Fruit fly (Drosophila melanogaster): Measurements from ENCODE around the gene CG7886.

Gene CG7886

DNA sequence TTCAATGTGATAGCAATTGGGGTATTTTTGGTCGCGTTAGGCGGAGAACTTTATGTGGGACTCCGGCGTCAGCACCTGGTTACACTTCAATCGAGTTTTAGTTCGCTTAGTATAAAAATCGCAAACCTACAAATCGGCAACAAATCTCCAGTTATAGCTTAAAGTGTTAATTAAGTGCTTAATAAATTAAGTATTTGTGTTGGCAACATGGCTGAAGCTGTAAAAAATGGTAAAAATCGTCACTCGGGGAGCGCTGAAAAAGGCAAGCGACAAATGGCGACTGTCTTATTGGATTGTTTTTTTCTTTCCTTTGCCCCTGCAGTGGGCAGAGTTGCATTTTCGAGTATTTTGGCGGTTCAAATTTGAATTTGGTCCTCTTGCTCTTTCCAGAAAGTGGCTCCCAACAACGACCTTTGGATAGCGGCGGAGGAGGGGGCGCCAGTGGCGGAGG is 17.0 kb upstream of the CG7886 start, which contains the start of gene Hexim (continued):
- peak; percentile 16 for TF ChIP-seq CG33557 (GFP tag; optimal IDR thresholded peaks at IDR 0.05)
- TF ChIP-seq CG10979 (tag; optimal IDR thresholded peaks at IDR 0.05) = peak; percentile 0
- no peak for TF ChIP-seq maf-S (GFP tag; optimal IDR thresholded peaks at IDR 0.05)
- TF ChIP-seq Myb (GFP tag; optimal IDR thresholded peaks at IDR 0.05) = peak; percentile 59
- no peak for TF ChIP-seq Bgb (GFP tag; IDR thresholded peaks at IDR 0.05; ENCODE audit: partially characterized antibody)
- peak; percentile 19 for TF ChIP-seq Mad (GFP tag; optimal IDR thresholded peaks at IDR 0.05)
- TF ChIP-seq Ets97D (GFP tag; optimal IDR thresholded peaks at IDR 0.05) = peak; percentile 83
- peak; percentile 26 for TF ChIP-seq onecut (GFP tag; IDR thresholded peaks at IDR 0.05)
- TF ChIP-seq trem (tag; optimal IDR thresholded peaks at IDR 0.05) = peak; percentile 35
- peak; percentile 89 for TF ChIP-seq Elba2 (GFP tag; optimal IDR thresholded peaks at IDR 0.05)
- TF ChIP-seq CG33213 (GFP tag; optimal IDR thresholded peaks at IDR 0.05) = peak; percentile 12
- TF ChIP-seq phol (tag; optimal IDR thresholded peaks at IDR 0.05) = peak; percentile 95
- TF ChIP-seq amos (GFP tag; IDR thresholded peaks at IDR 0.05; ENCODE audit: partially characterized antibody) = 0 out of 2 replicates have a peak, but pooled peaks have one; percentile 32
- TF ChIP-seq Med (GFP tag) = peak; percentile 76
- TF ChIP-seq CG3847 (GFP tag; IDR thresholded peaks at IDR 0.05) = peak; percentile 44
- peak; percentile 19; the same call in 1 of the 3 replicates for TF ChIP-seq CG34224 (GFP tag; IDR thresholded peaks at IDR 0.05; ENCODE audit: partially characterized antibody)
- TF ChIP-seq CG3407 (GFP tag; optimal IDR thresholded peaks at IDR 0.05) = no peak
- TF ChIP-seq E2f2 (GFP tag; IDR thresholded peaks at IDR 0.05) = peak; percentile 98
- peak; percentile 49; the same call in 1 of the 2 replicates for TF ChIP-seq vvl (GFP tag; IDR thresholded peaks at IDR 0.05)
- peak; percentile 40 for TF ChIP-seq CG12299 (tag; optimal IDR thresholded peaks at IDR 0.05)
- peak; percentile 84 for TF ChIP-seq pzg (GFP tag; optimal IDR thresholded peaks at IDR 0.05)
- TF ChIP-seq CG17829 (tag; optimal IDR thresholded peaks at IDR 0.05) = peak; percentile 45
- peak; percentile 44 for TF ChIP-seq stwl (tag; optimal IDR thresholded peaks at IDR 0.05)
- TF ChIP-seq MESR4 (GFP tag; optimal IDR thresholded peaks at IDR 0.05) = peak; percentile 88
- TF ChIP-seq unc-4 (GFP tag; IDR thresholded peaks at IDR 0.05; ENCODE audit: partially characterized antibody) = peak; percentile 43; the same call in 1 of the 2 replicates
- no peak for TF ChIP-seq croc (GFP tag; conservative IDR thresholded peaks at IDR 0.05)
- TF ChIP-seq CG12659 (GFP tag; optimal IDR thresholded peaks at IDR 0.05) = peak; percentile 75
- TF ChIP-seq hkb (optimal IDR thresholded peaks at IDR 0.05) = peak; percentile 68
- no peak for TF ChIP-seq hkb (GFP tag; IDR thresholded peaks at IDR 0.05)
- TF ChIP-seq ato (GFP tag; IDR thresholded peaks at IDR 0.05; ENCODE audit: partially characterized antibody) = peak; percentile 36; the same call in 1 of the 2 replicates
- peak; percentile 1 for TF ChIP-seq CrebB (tag; optimal IDR thresholded peaks at IDR 0.05)
- peak; percentile 87 for TF ChIP-seq sens (GFP tag)
- peak; percentile 78 for TF ChIP-seq nom (GFP tag; optimal IDR thresholded peaks at IDR 0.05)
- TF ChIP-seq eyg (GFP tag; optimal IDR thresholded peaks at IDR 0.05) = no peak
- TF ChIP-seq CG1603 (tag; optimal IDR thresholded peaks at IDR 0.05) = peak; percentile 55
- TF ChIP-seq Dp (GFP tag; optimal IDR thresholded peaks at IDR 0.05) = peak; percentile 97
- TF ChIP-seq BEAF-32 (GFP tag; optimal IDR thresholded peaks at IDR 0.05) = peak; percentile 48
- TF ChIP-seq nmo (GFP tag; optimal IDR thresholded peaks at IDR 0.05) = peak; percentile 56
- peak; percentile 99 for TF ChIP-seq CG2116 (GFP tag; optimal IDR thresholded peaks at IDR 0.05)
- TF ChIP-seq gfzf (GFP tag; optimal IDR thresholded peaks at IDR 0.05) = peak; percentile 96
- peak; percentile 15 for TF ChIP-seq CG12391 (tag; optimal IDR thresholded peaks at IDR 0.05)
- TF ChIP-seq ci (GFP tag; IDR thresholded peaks at IDR 0.05) = no peak
- peak; percentile 9 for TF ChIP-seq CG13624 (GFP tag; optimal IDR thresholded peaks at IDR 0.05)
- TF ChIP-seq Opbp (GFP tag; IDR thresholded peaks at IDR 0.05; ENCODE audit: partially characterized antibody) = 0 out of 3 replicates have a peak, but pooled peaks have one; percentile 39
- peak; percentile 17 for TF ChIP-seq CG18262 (tag; optimal IDR thresholded peaks at IDR 0.05)
- TF ChIP-seq Lpt (GFP tag; optimal IDR thresholded peaks at IDR 0.05) = no peak
- TF ChIP-seq gro (GFP tag; optimal IDR thresholded peaks at IDR 0.05) = peak; percentile 57
- TF ChIP-seq CG10267 (tag; optimal IDR thresholded peaks at IDR 0.05) = peak; percentile 35
- no peak for TF ChIP-seq Gsc (GFP tag; IDR thresholded peaks at IDR 0.05)

Data from whole organism, embryonic.